Worm (Caenorhabditis elegans): Measurements from ENCODE around the gene srd-20.

Gene srd-20

DNA sequence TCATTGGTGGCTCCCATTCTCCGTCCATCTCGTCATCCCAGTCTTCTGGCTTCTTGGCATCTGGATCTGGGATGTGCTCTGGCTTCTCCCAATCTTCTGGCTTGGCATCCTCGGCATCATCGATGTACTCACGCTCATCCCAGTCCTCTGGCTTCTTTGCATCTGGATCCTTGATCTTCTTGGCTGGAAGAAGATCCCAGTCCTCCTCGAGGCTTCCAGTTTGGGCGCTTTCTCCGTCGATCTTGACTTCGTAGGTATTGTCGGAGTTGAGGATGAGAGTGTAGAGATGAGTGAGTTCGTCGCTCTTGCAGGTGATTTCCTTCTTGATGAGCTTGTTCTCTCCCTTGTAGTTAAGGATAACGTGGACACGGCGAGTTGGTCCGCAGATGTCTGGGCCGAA is 44.2 kb downstream of the srd-20 start:
- TF ChIP-seq pros-1 (tag; optimal IDR thresholded peaks at IDR 0.05) = no peak

DNA sequence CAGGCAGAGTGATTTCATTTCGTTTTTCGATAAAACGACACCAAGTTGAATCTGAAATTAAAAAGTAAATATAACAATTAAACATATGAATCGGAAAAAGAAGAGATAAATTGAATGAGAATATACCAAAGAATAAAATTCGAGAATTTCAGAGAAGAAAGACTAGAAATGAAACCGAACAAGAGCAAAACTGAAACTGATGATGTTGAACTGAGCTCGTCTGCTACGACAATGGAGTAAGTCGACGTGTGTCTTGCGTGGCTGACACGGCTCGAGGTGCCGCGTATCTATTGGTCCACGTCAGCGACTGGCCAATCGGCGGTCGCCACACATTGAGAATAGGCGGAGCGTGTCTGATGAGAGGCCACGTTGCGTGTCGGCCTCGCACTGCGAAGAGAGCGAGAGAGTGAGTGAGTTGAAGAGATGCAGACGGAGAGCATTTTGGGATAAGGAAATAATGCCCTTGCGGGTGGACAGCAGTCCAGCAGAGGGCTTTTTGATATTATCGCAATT is 45.2 kb downstream of the srd-20 start, which contains the start of gene crt-1:
TSS of gene crt-1 (minus strand) at position 51 of the 513 bp plus-strand sequence.
- peak; percentile 48 for TF ChIP-seq ceh-18 (tag; optimal IDR thresholded peaks at IDR 0.05)
- TF ChIP-seq ref-2 (tag; optimal IDR thresholded peaks at IDR 0.05) = peak; percentile 84
- TF ChIP-seq rnt-1 (tag; optimal IDR thresholded peaks at IDR 0.05) = peak; percentile 62
- TF ChIP-seq dve-1 (tag; optimal IDR thresholded peaks at IDR 0.05) = peak; percentile 71
- TF ChIP-seq ceh-6 (GFP tag; optimal IDR thresholded peaks at IDR 0.05) = no peak
- TF ChIP-seq fkh-6 (tag; optimal IDR thresholded peaks at IDR 0.05) = no peak
- TF ChIP-seq lin-11 (tag; optimal IDR thresholded peaks at IDR 0.05) = no peak
- TF ChIP-seq ceh-45 (GFP tag; IDR thresholded peaks at IDR 0.05) = no peak
- TF ChIP-seq pros-1 (tag; optimal IDR thresholded peaks at IDR 0.05) = peak; percentile 52
- peak; percentile 16 for TF ChIP-seq ama-1 (optimal IDR thresholded peaks at IDR 0.05)
- peak; percentile 1 for TF ChIP-seq pqm-1 (tag; optimal IDR thresholded peaks at IDR 0.05)
- no peak for TF ChIP-seq zip-5 (tag; optimal IDR thresholded peaks at IDR 0.05)
- no peak for TF ChIP-seq ceh-30 (tag; optimal IDR thresholded peaks at IDR 0.05)
- TF ChIP-seq hlh-15 (tag; optimal IDR thresholded peaks at IDR 0.05) = no peak
- peak; percentile 55 for TF ChIP-seq ceh-14 (tag; optimal IDR thresholded peaks at IDR 0.05)
- no peak for TF ChIP-seq eyg-1 (tag; optimal IDR thresholded peaks at IDR 0.05)
- TF ChIP-seq hlh-30 (tag; optimal IDR thresholded peaks at IDR 0.05; ENCODE audit: insufficient read depth) = peak; percentile 75
- no peak for TF ChIP-seq ttx-3 (tag; optimal IDR thresholded peaks at IDR 0.05)
- peak; percentile 100 for TF ChIP-seq nfya-1 (tag; optimal IDR thresholded peaks at IDR 0.05)
- no peak for TF ChIP-seq C08G9.2 (tag; optimal IDR thresholded peaks at IDR 0.05)
- TF ChIP-seq nhr-232 (tag; optimal IDR thresholded peaks at IDR 0.05) = no peak
- no peak for TF ChIP-seq ceh-19 (GFP tag; optimal IDR thresholded peaks at IDR 0.05)
- TF ChIP-seq ceh-2 (tag; optimal IDR thresholded peaks at IDR 0.05) = peak; percentile 51
- peak; percentile 39; the same call in 1 of the 2 replicates for TF ChIP-seq sox-2 (GFP tag; IDR thresholded peaks at IDR 0.05)
- peak; percentile 3 for TF ChIP-seq ets-4 (tag; optimal IDR thresholded peaks at IDR 0.05)
- no peak for TF ChIP-seq ceh-48 (tag; optimal IDR thresholded peaks at IDR 0.05)
- TF ChIP-seq ceh-34 (tag; optimal IDR thresholded peaks at IDR 0.05) = peak; percentile 56
- TF ChIP-seq ceh-9 (tag; optimal IDR thresholded peaks at IDR 0.05) = no peak
- TF ChIP-seq ahr-1 (tag; optimal IDR thresholded peaks at IDR 0.05) = no peak
- no peak for TF ChIP-seq fkh-10 (GFP tag; optimal IDR thresholded peaks at IDR 0.05)
- no peak for TF ChIP-seq mec-3 (tag; optimal IDR thresholded peaks at IDR 0.05; ENCODE audit: borderline replicate concordance)
- TF ChIP-seq tbx-7 (tag; optimal IDR thresholded peaks at IDR 0.05) = peak; percentile 16
- no peak for TF ChIP-seq unc-3 (GFP tag; conservative IDR thresholded peaks at IDR 0.05)
- no peak for TF ChIP-seq unc-3 (tag; optimal IDR thresholded peaks at IDR 0.05)
- TF ChIP-seq K09A11.1 (tag; optimal IDR thresholded peaks at IDR 0.05; ENCODE audit: insufficient read depth) = no peak
- no peak for TF ChIP-seq F13H6.1 (tag; optimal IDR thresholded peaks at IDR 0.05)
- peak; percentile 15 for TF ChIP-seq sdc-2 (tag; optimal IDR thresholded peaks at IDR 0.05)
- peak; percentile 22 for TF ChIP-seq unc-42 (tag; optimal IDR thresholded peaks at IDR 0.05)
- peak; percentile 79 for TF ChIP-seq elt-2 (tag; optimal IDR thresholded peaks at IDR 0.05)
- TF ChIP-seq sox-4 (tag; optimal IDR thresholded peaks at IDR 0.05) = no peak
- peak; percentile 83 for TF ChIP-seq unc-55 (GFP tag; optimal IDR thresholded peaks at IDR 0.05)
- no peak for TF ChIP-seq odd-2 (tag; optimal IDR thresholded peaks at IDR 0.05)
- TF ChIP-seq pax-1 (tag; optimal IDR thresholded peaks at IDR 0.05) = peak; percentile 92
- no peak for TF ChIP-seq fax-1 (tag; optimal IDR thresholded peaks at IDR 0.05)
- no peak for TF ChIP-seq che-1 (tag; optimal IDR thresholded peaks at IDR 0.05)
- no peak for TF ChIP-seq lim-6 (tag; optimal IDR thresholded peaks at IDR 0.05)
- no peak for TF ChIP-seq pha-4 (tag; optimal IDR thresholded peaks at IDR 0.05)
- TF ChIP-seq elt-4 (tag; optimal IDR thresholded peaks at IDR 0.05) = no peak
- TF ChIP-seq pha-2 (tag; optimal IDR thresholded peaks at IDR 0.05) = no peak
- TF ChIP-seq ceh-31 (tag; optimal IDR thresholded peaks at IDR 0.05) = peak; percentile 81
- TF ChIP-seq madf-2 (tag; optimal IDR thresholded peaks at IDR 0.05) = peak; percentile 12
- TF ChIP-seq tbx-2 (tag; optimal IDR thresholded peaks at IDR 0.05) = peak; percentile 65

All from whole organism, late embryonic.